Fruit fly (Drosophila melanogaster): ENCODE data around the gene per.

The per gene

DNA sequence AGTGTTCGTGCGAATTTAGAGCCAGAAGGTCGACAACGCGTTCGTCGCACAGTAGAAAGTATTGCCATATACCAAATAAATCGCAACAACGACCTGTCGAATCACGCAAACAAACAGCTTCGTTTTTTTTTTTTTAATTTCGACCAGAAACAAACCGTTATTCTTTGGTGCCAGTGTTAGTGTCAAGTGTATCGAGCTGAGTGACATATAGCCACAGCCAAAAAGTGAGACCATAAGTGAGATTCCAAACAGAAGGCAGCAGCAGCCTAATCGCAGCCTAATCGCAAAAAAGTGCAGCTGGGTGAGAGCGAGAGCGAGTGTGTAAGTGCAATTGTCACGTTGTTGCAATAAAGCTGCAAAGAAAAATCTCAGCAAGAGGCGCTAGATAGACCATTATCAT is at the start of gene per:
Gene per, plus strand, starts transcription at position 1 of the 400 bp plus-strand sequence.
- TF ChIP-seq h (optimal IDR thresholded peaks at IDR 0.05) (no peak), insv (optimal IDR thresholded peaks at IDR 0.05) (no peak), ttk (optimal IDR thresholded peaks at IDR 0.05) (no peak), Myc (optimal IDR thresholded peaks at IDR 0.05) (no peak), Sin3A (optimal IDR thresholded peaks at IDR 0.05) (no peak), psq (optimal IDR thresholded peaks at IDR 0.05) (no peak)

DNA sequence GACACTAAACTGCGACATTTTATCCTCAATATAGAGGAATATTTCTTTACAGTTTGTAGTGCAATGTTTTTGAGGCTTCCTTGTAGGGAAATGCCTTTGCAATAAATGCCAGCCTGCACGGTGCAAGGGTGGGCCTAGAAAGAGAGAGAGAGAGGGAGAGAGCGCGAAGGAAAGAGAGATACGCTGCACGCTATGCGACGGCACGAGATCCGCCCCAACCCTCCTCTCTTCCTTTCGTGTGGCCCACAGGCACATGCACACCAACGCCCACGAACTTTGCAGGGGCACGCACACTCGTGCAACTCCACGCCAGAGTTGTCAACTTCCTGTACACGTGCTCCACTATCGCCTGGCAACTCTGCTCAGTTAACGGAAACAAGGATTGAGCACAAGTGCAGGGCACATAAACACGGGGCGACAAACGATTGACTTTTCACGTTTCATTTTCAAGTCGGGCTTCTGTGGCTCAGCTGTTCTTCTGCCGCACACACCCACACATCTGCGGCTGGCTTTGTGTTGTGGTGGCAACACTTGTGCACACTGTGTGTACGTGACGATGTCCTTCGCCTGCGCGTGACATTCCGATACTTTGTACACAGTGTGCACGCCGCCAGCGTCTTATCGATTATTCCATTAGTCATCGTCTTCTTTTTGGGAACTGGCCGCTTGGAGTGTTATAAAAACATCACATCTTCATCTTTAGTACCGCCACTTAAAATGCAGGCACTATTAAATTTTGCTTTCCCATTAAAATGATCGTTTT is 49.2 kb upstream of the per start:
- no peak for TF ChIP-seq Sin3A (optimal IDR thresholded peaks at IDR 0.05)
- TF ChIP-seq insv (optimal IDR thresholded peaks at IDR 0.05): no peak
- TF ChIP-seq psq (optimal IDR thresholded peaks at IDR 0.05): no peak
- TF ChIP-seq ttk (optimal IDR thresholded peaks at IDR 0.05): no peak

DNA sequence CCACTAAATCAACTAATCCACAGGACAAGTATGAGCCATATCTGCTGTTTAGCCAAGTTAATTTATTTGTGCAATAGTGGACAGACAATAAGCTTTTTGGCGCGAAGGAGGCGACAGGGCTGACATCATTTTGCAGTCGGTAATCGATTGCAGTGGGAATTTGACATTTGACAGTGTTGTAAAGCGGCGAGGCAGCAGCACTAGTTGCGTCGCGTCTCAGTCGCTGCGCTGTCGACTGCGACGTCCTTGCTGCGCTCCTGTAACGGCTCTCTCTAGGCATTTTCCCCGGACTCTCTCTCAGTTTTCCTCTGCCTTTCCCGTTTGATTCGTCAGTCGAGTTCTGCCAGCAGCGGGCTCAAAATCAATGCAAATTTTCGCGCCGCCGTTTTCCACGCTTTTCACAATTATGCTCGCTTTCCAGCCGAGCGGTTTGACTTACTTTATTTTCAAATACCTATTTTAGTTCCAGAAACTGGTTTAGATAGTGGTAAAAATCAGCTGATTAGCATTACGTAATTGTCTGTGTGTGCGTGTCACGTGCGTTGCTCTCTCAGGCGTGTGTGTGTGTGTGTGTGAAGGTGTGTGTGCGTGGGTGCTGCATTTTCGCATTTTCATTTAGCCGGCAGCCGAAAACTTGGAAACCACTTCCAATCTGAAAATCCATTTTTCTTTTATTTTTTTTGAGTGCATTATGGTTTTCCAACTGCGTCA is 48.4 kb upstream of the per start:
- TF ChIP-seq Sin3A (optimal IDR thresholded peaks at IDR 0.05) (no peak), Myc (optimal IDR thresholded peaks at IDR 0.05) (no peak), insv (optimal IDR thresholded peaks at IDR 0.05) (no peak), h (optimal IDR thresholded peaks at IDR 0.05) (no peak), psq (optimal IDR thresholded peaks at IDR 0.05) (no peak), ttk (optimal IDR thresholded peaks at IDR 0.05) (no peak)

DNA sequence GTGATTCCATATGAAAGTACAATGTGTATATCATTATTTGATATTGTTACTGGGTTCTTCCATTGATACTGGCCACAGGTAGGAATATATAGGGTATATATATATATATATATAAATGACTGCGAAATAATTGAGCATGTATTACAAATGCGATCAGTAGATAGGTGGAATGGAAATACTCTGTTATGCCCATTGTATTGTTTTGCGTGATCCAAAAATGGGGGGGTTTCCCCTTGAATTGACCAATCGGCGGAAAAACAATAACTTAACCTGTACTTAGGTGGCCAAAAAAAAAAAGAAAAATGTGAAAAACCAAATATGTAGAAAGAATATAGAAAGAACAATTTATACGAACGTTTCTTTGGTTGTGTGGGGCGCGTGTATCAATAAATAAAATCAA is 47.5 kb upstream of the per start:
- TF ChIP-seq Sin3A (optimal IDR thresholded peaks at IDR 0.05) (no peak), h (optimal IDR thresholded peaks at IDR 0.05) (no peak), ttk (optimal IDR thresholded peaks at IDR 0.05) (no peak), insv (optimal IDR thresholded peaks at IDR 0.05) (no peak), psq (optimal IDR thresholded peaks at IDR 0.05) (no peak)

DNA sequence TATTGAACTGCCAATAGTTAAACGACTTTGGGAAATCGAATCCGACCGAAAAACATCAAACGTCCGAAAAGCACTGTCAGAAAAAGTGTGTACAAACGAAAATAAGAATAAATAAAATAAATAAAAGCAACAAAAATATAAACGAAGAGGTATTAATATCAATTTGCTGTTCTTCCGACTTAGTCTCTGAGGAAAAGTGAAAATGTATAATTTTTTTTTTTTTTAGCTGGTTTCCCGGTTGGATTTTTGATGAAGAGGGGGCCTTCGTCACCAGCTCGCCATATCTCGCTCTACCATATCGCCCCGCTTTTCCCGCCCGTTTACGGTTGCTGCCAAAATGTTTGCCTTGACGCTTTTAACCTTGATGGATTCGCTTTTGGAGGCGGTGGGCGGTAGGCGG is 46.7 kb upstream of the per start:
- no peak for TF ChIP-seq ttk (optimal IDR thresholded peaks at IDR 0.05)
- TF ChIP-seq h (optimal IDR thresholded peaks at IDR 0.05): no peak
- no peak for TF ChIP-seq Myc (optimal IDR thresholded peaks at IDR 0.05)
- no peak for TF ChIP-seq Sin3A (optimal IDR thresholded peaks at IDR 0.05)
- no peak for TF ChIP-seq psq (optimal IDR thresholded peaks at IDR 0.05)
- no peak for TF ChIP-seq insv (optimal IDR thresholded peaks at IDR 0.05)

DNA sequence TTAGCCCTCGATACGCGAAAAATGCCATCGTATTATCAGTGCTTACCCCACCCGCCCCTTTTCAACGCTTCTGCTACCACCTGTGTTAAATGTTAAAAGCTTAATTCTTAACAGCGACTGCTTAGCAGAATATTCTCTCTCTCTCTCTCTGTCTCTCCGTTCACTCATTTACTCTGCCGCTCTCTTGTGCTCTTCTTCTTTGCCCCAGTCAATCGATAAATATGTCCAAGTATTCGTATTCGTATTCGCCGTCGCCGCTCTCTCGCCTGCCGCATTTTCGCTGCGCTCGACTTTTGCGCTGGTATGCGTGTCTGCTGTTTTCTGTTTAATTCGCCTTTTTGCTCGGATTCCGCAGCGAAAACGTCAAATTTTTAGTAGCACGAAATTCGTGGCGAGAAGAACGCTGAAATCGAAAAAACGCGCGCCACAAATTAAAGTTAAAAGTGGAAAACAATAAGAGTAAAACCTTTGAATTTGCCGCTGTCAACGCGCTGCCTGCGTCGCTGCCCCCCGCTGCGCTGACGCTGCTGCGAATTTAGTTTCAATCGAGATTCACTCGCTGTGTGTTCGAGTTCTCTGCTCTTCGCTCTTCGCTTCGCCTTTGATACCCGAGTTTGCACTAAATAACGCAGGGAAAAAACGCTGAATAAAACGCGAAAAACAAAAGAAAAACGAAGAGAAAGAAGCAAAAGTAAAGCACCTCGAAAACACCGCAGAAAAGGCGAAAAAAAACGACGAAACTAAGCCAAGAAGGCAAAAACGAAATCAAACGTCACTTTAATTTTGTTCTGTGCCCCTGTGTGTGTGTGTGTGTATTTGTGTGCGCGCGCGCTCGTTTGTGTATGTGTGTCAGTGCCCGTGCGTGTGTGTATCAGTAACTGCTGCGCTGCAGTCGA is 42.6 kb upstream of the per start:
- no peak for TF ChIP-seq psq (optimal IDR thresholded peaks at IDR 0.05)
- no peak for TF ChIP-seq ttk (optimal IDR thresholded peaks at IDR 0.05)
- TF ChIP-seq Sin3A (optimal IDR thresholded peaks at IDR 0.05): no peak
- no peak for TF ChIP-seq insv (optimal IDR thresholded peaks at IDR 0.05)
- TF ChIP-seq Myc (optimal IDR thresholded peaks at IDR 0.05): no peak
- TF ChIP-seq h (optimal IDR thresholded peaks at IDR 0.05): no peak

DNA sequence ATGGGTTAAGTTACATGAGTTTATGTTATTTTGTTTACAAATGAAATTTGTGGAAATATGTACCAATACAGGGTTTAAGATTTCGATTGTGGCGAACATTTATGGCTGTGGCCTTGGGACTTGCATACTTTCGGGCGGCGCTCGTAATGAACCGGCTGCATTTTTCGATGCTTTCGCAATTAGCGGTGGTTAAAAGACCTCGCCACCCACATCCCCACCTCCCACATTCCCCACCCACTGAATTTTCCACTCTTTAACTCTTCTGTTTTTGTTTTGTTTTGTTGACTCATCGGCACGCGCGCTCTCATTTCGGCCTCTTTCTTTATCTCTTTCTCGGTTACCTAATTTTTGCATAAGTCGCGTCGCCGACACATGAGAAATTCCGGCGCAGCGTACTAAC is 39.8 kb upstream of the per start:
- TF ChIP-seq h (optimal IDR thresholded peaks at IDR 0.05): no peak
- no peak for TF ChIP-seq ttk (optimal IDR thresholded peaks at IDR 0.05)
- TF ChIP-seq insv (optimal IDR thresholded peaks at IDR 0.05): no peak
- TF ChIP-seq Myc (optimal IDR thresholded peaks at IDR 0.05): no peak
- no peak for TF ChIP-seq Sin3A (optimal IDR thresholded peaks at IDR 0.05)
- TF ChIP-seq psq (optimal IDR thresholded peaks at IDR 0.05): no peak

DNA sequence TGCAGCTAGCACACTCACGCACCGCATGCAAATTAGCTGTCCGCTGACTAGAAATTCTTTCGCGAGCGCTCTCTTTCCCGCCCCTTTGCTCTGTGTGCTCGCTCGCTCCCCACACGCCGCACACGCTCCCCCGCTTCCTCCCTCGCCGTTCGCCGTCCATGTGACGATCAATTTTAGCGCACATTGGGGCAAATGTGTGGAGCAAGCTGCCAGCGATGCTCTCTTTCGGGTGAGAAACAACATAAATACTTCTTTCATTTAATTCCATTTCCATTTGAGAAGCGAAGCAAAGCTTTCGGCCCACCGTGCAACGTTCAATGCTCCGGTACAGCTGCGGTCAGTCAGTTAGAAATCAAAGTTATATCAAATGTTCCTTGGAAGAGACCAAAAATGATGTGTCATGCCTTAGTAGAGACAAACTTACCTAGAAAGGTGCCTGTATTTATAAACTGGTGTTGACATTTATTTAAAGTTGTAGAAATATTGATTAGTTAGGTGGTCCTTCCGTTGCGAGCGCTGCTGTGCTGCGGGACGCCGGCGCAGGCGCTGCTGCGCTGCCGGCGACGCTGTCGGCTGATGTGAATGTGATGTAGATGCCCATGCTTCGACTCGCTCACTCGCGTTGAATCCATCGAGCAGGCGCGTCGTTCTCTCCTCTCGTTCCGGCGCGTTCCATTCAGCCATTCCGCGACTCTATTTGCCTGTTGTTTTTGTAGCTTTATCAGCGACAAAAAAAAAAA is 39.2 kb upstream of the per start:
- TF ChIP-seq h (optimal IDR thresholded peaks at IDR 0.05) (no peak), ttk (optimal IDR thresholded peaks at IDR 0.05) (no peak), Sin3A (optimal IDR thresholded peaks at IDR 0.05) (no peak), psq (optimal IDR thresholded peaks at IDR 0.05) (no peak), insv (optimal IDR thresholded peaks at IDR 0.05) (no peak), Myc (optimal IDR thresholded peaks at IDR 0.05) (no peak)

DNA sequence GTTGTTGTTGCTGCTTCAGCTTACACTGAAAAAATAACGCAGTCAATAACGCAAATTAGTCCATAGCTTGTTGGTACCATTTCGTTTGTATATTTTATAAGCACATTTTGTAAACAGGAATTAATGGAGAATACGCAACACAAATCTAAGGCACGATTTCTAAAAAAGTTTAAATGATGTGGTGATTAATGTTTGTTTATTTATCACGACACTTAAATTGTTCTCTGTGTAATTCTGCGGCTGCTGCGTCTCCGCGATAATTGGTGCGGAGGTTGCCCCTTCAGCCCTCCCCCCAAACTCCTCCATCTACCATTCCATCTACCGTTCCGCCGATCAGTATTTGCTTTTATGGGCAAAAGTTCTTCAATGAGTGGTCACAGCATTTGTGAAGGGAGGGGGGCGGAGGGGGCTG is 37.9 kb upstream of the per start:
- TF ChIP-seq insv (optimal IDR thresholded peaks at IDR 0.05) (no peak), h (optimal IDR thresholded peaks at IDR 0.05) (no peak), Myc (optimal IDR thresholded peaks at IDR 0.05) (no peak), Sin3A (optimal IDR thresholded peaks at IDR 0.05) (no peak), ttk (optimal IDR thresholded peaks at IDR 0.05) (no peak), psq (optimal IDR thresholded peaks at IDR 0.05) (no peak)

DNA sequence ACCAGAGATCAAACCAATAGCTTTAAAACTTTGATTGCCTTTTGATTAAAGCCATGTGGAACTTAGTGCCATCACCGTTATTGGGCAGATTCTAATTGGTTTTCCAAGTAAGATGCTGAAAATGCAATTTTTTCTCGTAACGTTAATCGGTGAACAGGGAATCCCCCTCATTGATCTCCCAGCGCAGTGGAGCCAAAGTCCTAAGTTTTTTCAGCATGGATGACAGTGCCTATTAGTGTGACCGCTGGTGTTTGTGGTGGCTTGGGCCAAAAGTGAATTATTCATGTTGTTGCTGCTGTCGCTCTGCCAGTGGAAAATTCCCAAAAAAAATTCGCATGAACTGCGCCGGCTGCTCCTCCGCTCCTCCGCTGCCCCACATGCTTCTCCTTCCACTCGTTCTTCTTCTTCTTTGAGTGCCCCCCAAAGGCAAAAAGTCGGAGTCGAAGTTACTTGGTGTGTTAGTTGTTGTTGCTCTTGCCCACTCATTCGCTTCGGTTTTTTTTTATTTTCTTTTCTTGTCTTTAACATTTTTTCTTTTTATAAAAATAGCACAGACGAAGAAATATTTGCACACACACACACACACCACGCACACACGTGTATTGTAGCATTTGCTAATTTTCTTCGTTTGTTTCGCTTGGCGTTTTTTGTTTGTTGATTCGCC is 37.3 kb upstream of the per start:
- TF ChIP-seq h (optimal IDR thresholded peaks at IDR 0.05): no peak
- no peak for TF ChIP-seq ttk (optimal IDR thresholded peaks at IDR 0.05)
- TF ChIP-seq Myc (optimal IDR thresholded peaks at IDR 0.05): no peak
- TF ChIP-seq Sin3A (optimal IDR thresholded peaks at IDR 0.05): no peak
- no peak for TF ChIP-seq psq (optimal IDR thresholded peaks at IDR 0.05)
- no peak for TF ChIP-seq insv (optimal IDR thresholded peaks at IDR 0.05)

DNA sequence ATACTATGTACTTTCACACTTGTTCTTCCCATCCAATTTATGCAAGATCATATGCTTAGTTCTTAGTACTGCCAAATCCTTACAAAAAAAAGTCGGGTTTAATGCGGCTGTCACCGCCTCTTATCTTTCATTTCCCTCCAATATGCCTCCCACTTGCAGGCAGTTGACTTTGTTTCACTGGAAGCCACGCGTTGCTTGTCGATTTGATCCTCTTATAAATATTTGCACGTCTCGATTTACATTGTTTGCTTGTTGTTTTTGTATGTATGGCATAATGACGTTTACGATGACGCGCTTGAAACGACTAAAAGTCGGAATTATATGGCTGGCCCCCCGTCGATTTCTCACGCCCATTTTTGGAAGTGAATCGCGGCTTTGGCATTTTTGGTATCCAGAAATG is 36.4 kb upstream of the per start:
- TF ChIP-seq ttk (optimal IDR thresholded peaks at IDR 0.05) (no peak), psq (optimal IDR thresholded peaks at IDR 0.05) (no peak), Myc (optimal IDR thresholded peaks at IDR 0.05) (no peak), h (optimal IDR thresholded peaks at IDR 0.05) (no peak), insv (optimal IDR thresholded peaks at IDR 0.05) (no peak), Sin3A (optimal IDR thresholded peaks at IDR 0.05) (no peak)
